Worm (Caenorhabditis elegans) whole organism, L4 larva: ENCODE measurements around the gene eri-5.

Experiments used
- D1046.2 ChIP-seq: fragments of 200-800 bp; sonication (Bioruptor generic); IDR thresholded peaks from 2 replicates; pipeline ENCODE4 v1.3.6; 2022; ENCODE audit warnings: missing genetic modification characterization, missing compliant biosample characterization
- F26F4.8 ChIP-seq: fragments of 200-800 bp; sonication (Bioruptor generic); conservative IDR thresholded peaks from 2 replicates; pipeline ENCODE4 v1.3.6; 2022; ENCODE audit warnings: missing genetic modification characterization, missing compliant biosample characterization
- F37D6.2 ChIP-seq: sonication (generic microtip); optimal IDR thresholded peaks from 2 replicates; lab custom pipeline; 2016; ENCODE audit warnings: mild to moderate bottlenecking, missing genetic modification characterization, missing compliant biosample characterization
- ZK337.2 ChIP-seq: fragments of 200-800 bp; sonication (Bioruptor generic); IDR thresholded peaks from 2 replicates; pipeline ENCODE4 v1.3.6; 2022; ENCODE audit warnings: missing genetic modification reagents, missing genetic modification characterization, missing compliant biosample characterization
- ceh-28 ChIP-seq: fragments of 150-350 bp; optimal IDR thresholded peaks from 2 replicates; lab custom pipeline; 2014; ENCODE audit warnings: missing biosample characterization, missing genetic modification reagents, missing genetic modification characterization
- ceh-44 ChIP-seq: fragments of 200-800 bp; sonication (Bioruptor generic); IDR thresholded peaks from 2 replicates; pipeline ENCODE4 v1.3.6; 2022; ENCODE audit warnings: missing genetic modification reagents, missing genetic modification characterization, missing compliant biosample characterization
- ces-1 ChIP-seq: fragments of 150-350 bp; sonication (generic microtip); optimal IDR thresholded peaks from 4 replicates; lab custom pipeline; 2014; ENCODE audit warnings: missing biosample characterization, missing genetic modification reagents, missing genetic modification characterization
- daf-8 ChIP-seq: fragments of 200-800 bp; sonication (Bioruptor generic); IDR thresholded peaks from 2 replicates; pipeline ENCODE4 v1.3.6; 2022; ENCODE audit warnings: missing genetic modification characterization, missing compliant biosample characterization
- dmd-8 ChIP-seq: fragments of 200-800 bp; sonication (Bioruptor generic); IDR thresholded peaks from 2 replicates; pipeline ENCODE4 v1.3.6; 2022; ENCODE audit warnings: missing genetic modification characterization, missing compliant biosample characterization
- dpl-1 ChIP-seq: fragments of 150-350 bp; optimal IDR thresholded peaks from 2 replicates; lab custom pipeline; 2014; ENCODE audit warnings: missing biosample characterization, missing genetic modification reagents, missing genetic modification characterization
- duxl-1 ChIP-seq: sonication (generic microtip); optimal IDR thresholded peaks from 2 replicates; lab custom pipeline; 2016; ENCODE audit warnings: mild to moderate bottlenecking, missing genetic modification characterization, moderate library complexity, missing compliant biosample characterization; ENCODE audit not compliant: poor library complexity
- dve-1 ChIP-seq: sonication (generic microtip); optimal IDR thresholded peaks from 2 replicates; lab custom pipeline; 2017; ENCODE audit warnings: antibody characterized with exemption, mild to moderate bottlenecking, missing genetic modification characterization, missing compliant biosample characterization; ENCODE audit not compliant: insufficient read depth
- gei-8 ChIP-seq: fragments of 200-800 bp; sonication (Bioruptor generic); optimal IDR thresholded peaks from 2 replicates; lab custom pipeline; 2018; ENCODE audit warnings: mild to moderate bottlenecking, missing genetic modification characterization, missing compliant biosample characterization
- lim-7 ChIP-seq: fragments of 200-800 bp; sonication (Bioruptor generic); IDR thresholded peaks from 2 replicates; pipeline ENCODE4 v1.3.6; 2022; ENCODE audit warnings: missing genetic modification characterization, missing compliant biosample characterization
- lin-38 ChIP-seq: fragments of 200-800 bp; sonication (Bioruptor generic); IDR thresholded peaks from 2 replicates; pipeline ENCODE4 v1.3.6; 2022; ENCODE audit warnings: missing genetic modification reagents, missing genetic modification characterization, missing compliant biosample characterization
- lsy-2 ChIP-seq, 2 experiments: fragments of 150-350 bp in 1 of 2; sonication (generic microtip) in 1 of 2; optimal IDR thresholded peaks; 2 replicates each; lab custom pipeline; 2014 to 2017; ENCODE audit warnings: missing biosample characterization in 2 of 2, missing genetic modification characterization in 2 of 2
- madf-5 ChIP-seq, 2 experiments: fragments of 200-800 bp; sonication (Bioruptor generic); IDR thresholded peaks; 2 replicates each; pipeline ENCODE4 v1.3.6; 2022; ENCODE audit warnings: missing compliant biosample characterization in 2 of 2, missing genetic modification characterization in 2 of 2
- madf-9 ChIP-seq: fragments of 200-800 bp; sonication (Bioruptor generic); conservative IDR thresholded peaks from 2 replicates; pipeline ENCODE4 v1.3.6; 2022; ENCODE audit warnings: missing genetic modification reagents, missing genetic modification characterization, missing compliant biosample characterization
- mes-2 ChIP-seq: sonication (generic microtip); optimal IDR thresholded peaks from 2 replicates; lab custom pipeline; 2016; ENCODE audit warnings: missing genotype, mild to moderate bottlenecking, missing genetic modification characterization, missing compliant biosample characterization; ENCODE audit not compliant: poor library complexity, severe bottlenecking
- nhr-77 ChIP-seq: fragments of 150-350 bp; optimal IDR thresholded peaks from 2 replicates; lab custom pipeline; 2014; ENCODE audit warnings: missing biosample characterization, missing genetic modification characterization
- saeg-2 ChIP-seq: fragments of 200-800 bp; sonication (Bioruptor generic); IDR thresholded peaks from 2 replicates; pipeline ENCODE4 v1.3.6; 2022; ENCODE audit warnings: missing genetic modification reagents, missing genetic modification characterization, missing compliant biosample characterization
- set-16 ChIP-seq: fragments of 200-800 bp; sonication (Bioruptor generic); IDR thresholded peaks from 2 replicates; pipeline ENCODE4 v1.3.6; 2022; ENCODE audit warnings: missing genetic modification reagents, missing genetic modification characterization, missing compliant biosample characterization
- skn-1 ChIP-seq: fragments of 150-350 bp; optimal IDR thresholded peaks from 2 replicates; lab custom pipeline; 2014; ENCODE audit warnings: missing biosample characterization, missing genetic modification characterization
- snpc-4 ChIP-seq: fragments of 150-350 bp; optimal IDR thresholded peaks from 2 replicates; lab custom pipeline; 2014; ENCODE audit warnings: missing biosample characterization, missing genetic modification characterization
- spr-1 ChIP-seq: sonication (generic microtip); optimal IDR thresholded peaks from 2 replicates; lab custom pipeline; 2016; ENCODE audit warnings: mild to moderate bottlenecking, missing genetic modification characterization, missing compliant biosample characterization
- zfp-2 ChIP-seq: sonication (generic microtip); optimal IDR thresholded peaks from 2 replicates; lab custom pipeline; 2016; ENCODE audit warnings: mild to moderate bottlenecking, missing genetic modification characterization, missing compliant biosample characterization
- ztf-11 ChIP-seq: fragments of 150-350 bp; optimal IDR thresholded peaks from 2 replicates; lab custom pipeline; 2014; ENCODE audit warnings: missing biosample characterization, missing genetic modification characterization
- ztf-7 ChIP-seq: fragments of 150-350 bp; optimal IDR thresholded peaks from 2 replicates; lab custom pipeline; 2014; ENCODE audit warnings: missing biosample characterization, missing genetic modification characterization

Gene eri-5

ce11 chrIV:2390251-2390672 is 359 bp upstream of the eri-5 start (continued):
- 0 out of 4 replicates have a peak, but pooled peaks of 1 of the 2 experiments have one; percentile 37 for TF ChIP-seq madf-5 (GFP tag; IDR thresholded peaks at IDR 0.05; lab: Robert Waterston, UW)
- no peak for TF ChIP-seq ztf-11 (tag; lab: Kevin White, UChicago)
- no peak for TF ChIP-seq F37D6.2 (tag; lab: Kevin White, UChicago)
- no peak for TF ChIP-seq saeg-2 (GFP tag; lab: Robert Waterston, UW)
- TF ChIP-seq skn-1 (tag; lab: Kevin White, UChicago), result no peak
- TF ChIP-seq F26F4.8, result no peak
- no peak for TF ChIP-seq ceh-28 (tag; lab: Kevin White, UChicago)
- TF ChIP-seq zfp-2 (tag; lab: Kevin White, UChicago), result no peak
- TF ChIP-seq nhr-77 (tag; lab: Kevin White, UChicago), result peak; percentile 15
- peak; percentile 26 for TF ChIP-seq duxl-1 (tag; lab: Kevin White, UChicago)
- no peak for TF ChIP-seq ces-1 (GFP tag; lab: Kevin White, UChicago)
- TF ChIP-seq D1046.2 (GFP tag; lab: Robert Waterston, UW), result 0 out of 2 replicates have a peak, but pooled peaks have one; percentile 69

ce11 chrIV:2391809-2392208 is 1.2 kb downstream of the eri-5 start:
- TF ChIP-seq ceh-28 (tag; lab: Kevin White, UChicago) (peak; percentile 84), mes-2 (tag; lab: Kevin White, UChicago) (no peak), gei-8 (GFP tag; lab: Kevin White, UChicago) (no peak)

ce11 chrIV:2393023-2393422 is 2.4 kb downstream of the eri-5 start:
- TF ChIP-seq dpl-1 (GFP tag; lab: Kevin White, UChicago) (no peak), set-16 (peak; percentile 73)

- TF ChIP-seq dpl-1 (GFP tag; lab: Kevin White, UChicago) (no peak), ceh-28 (tag; lab: Kevin White, UChicago) (peak; percentile 99)
Measured at ce11 chrIV:2395997-2396396, 5.4 kb downstream of the eri-5 start.

- peak; percentile 39; the same call in 1 of the 2 replicates for TF ChIP-seq lin-38
- peak; percentile 69 for TF ChIP-seq set-16
Measured at ce11 chrIV:2397145-2397544, 6.5 kb downstream of the eri-5 start.

ce11 chrIV:2398317-2398716 is 7.7 kb downstream of the eri-5 start:
- 0 out of 2 replicates have a peak, but pooled peaks have one; percentile 3 for TF ChIP-seq lim-7 (GFP tag; lab: Robert Waterston, UW)
- peak; percentile 90 for TF ChIP-seq set-16
- 0 out of 2 replicates have a peak, but pooled peaks have one; percentile 53 for TF ChIP-seq dmd-8 (GFP tag; lab: Robert Waterston, UW)
- TF ChIP-seq lin-38, result 0 out of 2 replicates have a peak, but pooled peaks have one; percentile 15
- no peak for TF ChIP-seq ZK337.2 (GFP tag; lab: Robert Waterston, UW)
- 0 out of 2 replicates have a peak, but pooled peaks have one; percentile 28 for TF ChIP-seq saeg-2 (GFP tag; lab: Robert Waterston, UW)
- TF ChIP-seq, all 104 proteins: peak for 5

- peak; percentile 43 for TF ChIP-seq ceh-28 (tag; lab: Kevin White, UChicago)
- no peak for TF ChIP-seq daf-8 (GFP tag; lab: Robert Waterston, UW)
- TF ChIP-seq spr-1 (tag; lab: Kevin White, UChicago), result no peak
Measured at ce11 chrIV:2399420-2399819, 8.8 kb downstream of the eri-5 start, which contains the start of gene Y38F2AR.10. Gene Y38F2AR.10 (minus strand): TSS chrIV:2399520.

- peak; percentile 71 for TF ChIP-seq ceh-28 (tag; lab: Kevin White, UChicago)
- TF ChIP-seq ces-1 (GFP tag; lab: Kevin White, UChicago), result no peak
- TF ChIP-seq snpc-4 (tag; lab: Kevin White, UChicago), result no peak
- TF ChIP-seq lsy-2 (tag; optimal IDR thresholded peaks at IDR 0.05; lab: Kevin White, UChicago), result no peak
- no peak for TF ChIP-seq madf-9 (GFP tag; lab: Robert Waterston, UW)
- no peak for TF ChIP-seq dve-1 (tag; lab: Kevin White, UChicago)
- TF ChIP-seq ztf-7 (tag; lab: Kevin White, UChicago), result no peak
- TF ChIP-seq ceh-44 (GFP tag; lab: Robert Waterston, UW), result no peak
Measured at ce11 chrIV:2400651-2401050, 10.0 kb downstream of the eri-5 start.
